Worm (Caenorhabditis elegans): ENCODE measurements around the gene Y110A2AL.6.

- TF ChIP-seq tra-1 (GFP tag; IDR thresholded peaks at IDR 0.05) (no peak), nhr-25 (tag; optimal IDR thresholded peaks at IDR 0.05; ENCODE audit: borderline replicate concordance, insufficient read depth) (no peak), pqm-1 (tag; optimal IDR thresholded peaks at IDR 0.05) (no peak)
These were observed 43.4 kb upstream of the Y110A2AL.6 start, which contains the start of gene pigw-1 for ce11 chrII:2884810-2885209.
